Fruit fly (Drosophila melanogaster): Measurements from ENCODE around the gene CG32473.

Gene CG32473

DNA sequence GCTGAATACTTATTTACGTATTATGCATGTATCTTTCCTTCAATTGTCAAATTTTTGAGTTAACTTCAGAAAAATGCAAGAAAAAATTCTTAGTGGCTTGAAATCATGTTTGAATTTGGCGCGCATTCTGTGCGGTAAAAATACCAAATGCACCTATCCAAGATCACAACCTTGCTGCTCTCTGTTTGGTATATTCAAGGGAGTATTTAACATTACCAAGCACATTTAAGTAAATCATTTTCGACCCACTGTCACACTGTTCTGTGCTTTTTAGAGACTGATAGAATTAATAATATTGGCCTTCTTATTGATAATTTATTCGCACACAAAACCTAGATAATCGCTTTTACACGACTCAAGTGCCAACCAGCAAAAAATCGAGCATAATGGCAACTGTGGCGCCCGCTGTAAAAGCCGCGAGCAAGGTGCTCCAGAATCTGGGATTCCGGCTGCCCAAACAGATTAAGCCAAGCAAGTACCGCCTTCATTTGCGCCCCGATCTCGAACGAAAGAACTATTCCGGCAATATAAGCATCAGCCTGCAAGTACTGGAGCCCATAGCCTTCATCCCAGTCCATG, 6.8 kb downstream of the CG32473 start (continued):
- TF ChIP-seq her (GFP tag; optimal IDR thresholded peaks at IDR 0.05) = no peak
- no peak for TF ChIP-seq hkb (optimal IDR thresholded peaks at IDR 0.05)
- no peak for TF ChIP-seq hkb (GFP tag; IDR thresholded peaks at IDR 0.05)
- no peak for TF ChIP-seq ase (GFP tag; IDR thresholded peaks at IDR 0.05)
- TF ChIP-seq CG9932 (GFP tag; IDR thresholded peaks at IDR 0.05) = no peak
- TF ChIP-seq onecut (GFP tag; IDR thresholded peaks at IDR 0.05) = no peak
- no peak for TF ChIP-seq CG18619 (GFP tag; optimal IDR thresholded peaks at IDR 0.05)
- TF ChIP-seq trh (GFP tag; optimal IDR thresholded peaks at IDR 0.05) = no peak
- TF ChIP-seq PHDP (tag; optimal IDR thresholded peaks at IDR 0.05) = no peak
- TF ChIP-seq CG12659 (GFP tag; optimal IDR thresholded peaks at IDR 0.05) = peak; percentile 61
- TF ChIP-seq bowl (GFP tag; IDR thresholded peaks at IDR 0.05) = no peak
- no peak; the same call in 1 of the 2 replicates for TF ChIP-seq CG13287 (GFP tag; IDR thresholded peaks at IDR 0.05; ENCODE audit: partially characterized antibody)
- TF ChIP-seq Gug (GFP tag; IDR thresholded peaks at IDR 0.05) = no peak
- TF ChIP-seq al (GFP tag; IDR thresholded peaks at IDR 0.05) = no peak
- TF ChIP-seq slou (GFP tag; optimal IDR thresholded peaks at IDR 0.05) = no peak
- TF ChIP-seq amos (GFP tag; IDR thresholded peaks at IDR 0.05; ENCODE audit: partially characterized antibody) = peak; percentile 6; the same call in 1 of the 2 replicates
- no peak for TF ChIP-seq CG17361 (GFP tag; IDR thresholded peaks at IDR 0.05)
- peak; percentile 22 for TF ChIP-seq YL-1 (GFP tag; optimal IDR thresholded peaks at IDR 0.05)
- TF ChIP-seq nau (GFP tag; optimal IDR thresholded peaks at IDR 0.05) = no peak
- TF ChIP-seq fd102C (GFP tag; optimal IDR thresholded peaks at IDR 0.05) = no peak
- no peak for TF ChIP-seq CG7987 (GFP tag; optimal IDR thresholded peaks at IDR 0.05)
- no peak for TF ChIP-seq Elba2 (GFP tag; optimal IDR thresholded peaks at IDR 0.05)
- no peak for TF ChIP-seq Poxn (GFP tag; IDR thresholded peaks at IDR 0.05)
- TF ChIP-seq CG10209 (GFP tag; optimal IDR thresholded peaks at IDR 0.05) = no peak
- peak in 1 of 2 experiments; percentile 39 for TF ChIP-seq Pdp1 (GFP tag; optimal IDR thresholded peaks at IDR 0.05)
- TF ChIP-seq Sry-δ (GFP tag; optimal IDR thresholded peaks at IDR 0.05) = peak; percentile 62
- no peak for TF ChIP-seq D19A (tag; optimal IDR thresholded peaks at IDR 0.05)
- TF ChIP-seq run (tag; optimal IDR thresholded peaks at IDR 0.05) = no peak
- no peak for TF ChIP-seq CG14860 (GFP tag; IDR thresholded peaks at IDR 0.05; ENCODE audit: partially characterized antibody)
- no peak for TF ChIP-seq CG10654 (GFP tag; optimal IDR thresholded peaks at IDR 0.05)
- TF ChIP-seq CG8388 (GFP tag; optimal IDR thresholded peaks at IDR 0.05) = no peak
- no peak for TF ChIP-seq fd3F (GFP tag; optimal IDR thresholded peaks at IDR 0.05)
- no peak for TF ChIP-seq CG10959 (GFP tag; IDR thresholded peaks at IDR 0.05)
- TF ChIP-seq CG2712 (tag; optimal IDR thresholded peaks at IDR 0.05) = peak; percentile 1
- TF ChIP-seq usp (GFP tag; optimal IDR thresholded peaks at IDR 0.05) = no peak
- no peak for TF ChIP-seq CG12769 (tag; optimal IDR thresholded peaks at IDR 0.05)
- peak; percentile 19 for TF ChIP-seq grn (GFP tag; optimal IDR thresholded peaks at IDR 0.05)
- TF ChIP-seq Chrac-16 (GFP tag; optimal IDR thresholded peaks at IDR 0.05) = no peak
- no peak for TF ChIP-seq CG10321 (GFP tag; IDR thresholded peaks at IDR 0.05)
- no peak for TF ChIP-seq zfh2 (GFP tag; optimal IDR thresholded peaks at IDR 0.05)
- no peak for TF ChIP-seq CG13624 (GFP tag; optimal IDR thresholded peaks at IDR 0.05)
- no peak for TF ChIP-seq Sox100B (GFP tag; optimal IDR thresholded peaks at IDR 0.05)
- TF ChIP-seq jigr1 (GFP tag; IDR thresholded peaks at IDR 0.05) = no peak
- TF ChIP-seq Dip2 (GFP tag; IDR thresholded peaks at IDR 0.05) = no peak
- peak; percentile 79 for TF ChIP-seq CG9797 (GFP tag; optimal IDR thresholded peaks at IDR 0.05)
- TF ChIP-seq CG10431 (GFP tag; optimal IDR thresholded peaks at IDR 0.05) = no peak
- no peak for TF ChIP-seq CG7786 (GFP tag; optimal IDR thresholded peaks at IDR 0.05)
- no peak for TF ChIP-seq chm (GFP tag; IDR thresholded peaks at IDR 0.05)
- no peak for TF ChIP-seq CG17385 (GFP tag; optimal IDR thresholded peaks at IDR 0.05)
- TF ChIP-seq Mad (GFP tag; optimal IDR thresholded peaks at IDR 0.05) = no peak
- TF ChIP-seq sug (tag; optimal IDR thresholded peaks at IDR 0.05) = no peak
- TF ChIP-seq dan (GFP tag; IDR thresholded peaks at IDR 0.05) = no peak
